Fruit fly (Drosophila melanogaster) whole organism, embryonic: ENCODE measurements around the gene nompC.
A peak's percentile ranks its signal among the peaks of the same experiment; 100 is the strongest.

Experiments used
- ATbp ChIP-seq: fragments of 200-800 bp; sonication (Bioruptor generic); optimal IDR thresholded peaks from 2 replicates; lab custom pipeline; 2017; ENCODE audit warnings: missing biosample characterization, mild to moderate bottlenecking, missing genetic modification characterization, missing genetic modification reagents
- Aef1 ChIP-seq: fragments of 200-800 bp; sonication (Bioruptor generic); IDR thresholded peaks from 3 replicates; pipeline ENCODE4 v1.3.6; 2022; ENCODE audit warnings: missing biosample characterization, missing genetic modification characterization
- CG11456 ChIP-seq: fragments of 200-800 bp; sonication (Bioruptor generic); IDR thresholded peaks from 3 replicates; pipeline ENCODE4 v1.3.6; 2022; ENCODE audit warnings: missing biosample characterization, missing genetic modification characterization
- CG12071 ChIP-seq: fragments of 200-800 bp; sonication (Bioruptor generic); optimal IDR thresholded peaks from 3 replicates; lab custom pipeline; 2018; ENCODE audit warnings: missing biosample characterization, mild to moderate bottlenecking, missing genetic modification characterization
- CG12299 ChIP-seq: fragments of 200-800 bp; sonication (Bioruptor generic); optimal IDR thresholded peaks from 2 replicates; lab custom pipeline; 2018; ENCODE audit warnings: missing biosample characterization, mild to moderate bottlenecking, missing genetic modification characterization
- CG13624 ChIP-seq: fragments of 200-800 bp; sonication (Bioruptor generic); optimal IDR thresholded peaks from 2 replicates; lab custom pipeline; 2016; ENCODE audit warnings: missing biosample characterization, missing genetic modification characterization
- CG14710 ChIP-seq: fragments of 200-800 bp; sonication (Bioruptor generic); optimal IDR thresholded peaks from 3 replicates; lab custom pipeline; 2019; ENCODE audit warnings: missing biosample characterization, mild to moderate bottlenecking, missing genetic modification characterization, moderate library complexity
- CG17361 ChIP-seq: fragments of 200-800 bp; sonication (Bioruptor generic); IDR thresholded peaks from 3 replicates; pipeline ENCODE4 v1.3.6; 2022; ENCODE audit warnings: missing biosample characterization, missing genetic modification characterization
- CG1832 ChIP-seq: fragments of 200-800 bp; sonication (Bioruptor generic); optimal IDR thresholded peaks from 2 replicates; lab custom pipeline; 2017; ENCODE audit warnings: missing biosample characterization, mild to moderate bottlenecking, missing genetic modification characterization, inconsistent platforms
- CG3281 ChIP-seq: fragments of 200-800 bp; sonication (Bioruptor generic); optimal IDR thresholded peaks from 3 replicates; lab custom pipeline; 2017; ENCODE audit warnings: missing biosample characterization, mild to moderate bottlenecking, missing genetic modification characterization
- CG33557 ChIP-seq: fragments of 200-800 bp; sonication (Bioruptor generic); optimal IDR thresholded peaks from 2 replicates; lab custom pipeline; 2019; ENCODE audit warnings: missing biosample characterization, mild to moderate bottlenecking, missing genetic modification characterization, moderate library complexity
- CG34422 ChIP-seq: fragments of 200-800 bp; sonication (Bioruptor generic); IDR thresholded peaks from 3 replicates; pipeline ENCODE4 v1.3.6; 2022; ENCODE audit warnings: missing biosample characterization, missing genetic modification characterization
- CG42726 ChIP-seq: fragments of 200-800 bp; sonication (Bioruptor generic); IDR thresholded peaks from 2 replicates; pipeline ENCODE4 v1.3.6; 2022; ENCODE audit warnings: missing biosample characterization, missing genetic modification characterization; ENCODE audit not compliant: partially characterized antibody
- CG4617 ChIP-seq: fragments of 200-800 bp; sonication (Bioruptor generic); optimal IDR thresholded peaks from 3 replicates; lab custom pipeline; 2016; ENCODE audit warnings: missing biosample characterization, missing genetic modification characterization, borderline replicate concordance
- CG6683 ChIP-seq: fragments of 200-800 bp; sonication (Bioruptor generic); optimal IDR thresholded peaks from 2 replicates; lab custom pipeline; 2017; ENCODE audit warnings: missing biosample characterization, mild to moderate bottlenecking, missing genetic modification characterization, missing genetic modification reagents
- CG6689 ChIP-seq: fragments of 200-800 bp; sonication (Bioruptor generic); IDR thresholded peaks from 2 replicates; pipeline ENCODE4 v1.3.6; 2022; ENCODE audit warnings: missing biosample characterization, missing genetic modification characterization
- CG9727 ChIP-seq: fragments of 200-800 bp; sonication (Bioruptor generic); optimal IDR thresholded peaks from 3 replicates; lab custom pipeline; 2017; ENCODE audit warnings: missing biosample characterization, mild to moderate bottlenecking, missing genetic modification characterization
- Dbx ChIP-seq: fragments of 200-800 bp; sonication (Bioruptor generic); IDR thresholded peaks from 3 replicates; pipeline ENCODE4 v1.3.6; 2022; ENCODE audit warnings: missing biosample characterization, missing genetic modification characterization
- Dip2 ChIP-seq: fragments of 200-800 bp; sonication (Bioruptor generic); IDR thresholded peaks from 2 replicates; pipeline ENCODE4 v1.3.6; 2022; ENCODE audit warnings: missing biosample characterization, missing genetic modification characterization
- ERR ChIP-seq: fragments of 200-800 bp; sonication (Bioruptor generic); optimal IDR thresholded peaks from 2 replicates; lab custom pipeline; 2016; ENCODE audit warnings: missing biosample characterization, missing genetic modification characterization
- Ets65A ChIP-seq: fragments of 200-800 bp; sonication (Bioruptor generic); peaks from one replicate; lab custom pipeline; 2016; ENCODE audit warnings: missing biosample characterization, missing genetic modification characterization
- Ets97D ChIP-seq: fragments of 200-800 bp; sonication (Bioruptor generic); optimal IDR thresholded peaks from 3 replicates; lab custom pipeline; 2016; ENCODE audit warnings: missing biosample characterization, missing genetic modification characterization
- Gsc ChIP-seq: fragments of 200-800 bp; sonication (Bioruptor generic); IDR thresholded peaks from 2 replicates; pipeline ENCODE4 v1.3.6; 2022; ENCODE audit warnings: missing biosample characterization, missing genetic modification characterization
- Gug ChIP-seq: fragments of 200-800 bp; sonication (Bioruptor generic); IDR thresholded peaks from 4 replicates; pipeline ENCODE4 v1.3.6; 2022; ENCODE audit warnings: missing biosample characterization, missing genetic modification characterization
- H2.0 ChIP-seq: fragments of 200-800 bp; sonication (Bioruptor generic); IDR thresholded peaks from 2 replicates; pipeline ENCODE4 v1.3.6; 2022; ENCODE audit warnings: missing biosample characterization, missing genetic modification characterization
- Hr78 ChIP-seq, 2 experiments: fragments of 200-800 bp in 1 of 2; fragments of >200 bp in 1 of 2; sonication (Bioruptor generic) in 1 of 2; optimal IDR thresholded peaks; 2 replicates each; lab custom pipeline; 2017 to 2019; ENCODE audit warnings: missing biosample characterization in 2 of 2, missing genetic modification characterization in 2 of 2, mild to moderate bottlenecking in 1 of 2, moderate library complexity in 1 of 2
- Jarid2 ChIP-seq: fragments of 200-800 bp; sonication (Bioruptor generic); optimal IDR thresholded peaks from 3 replicates; lab custom pipeline; 2017; ENCODE audit warnings: mild to moderate bottlenecking, missing biosample characterization, missing genetic modification reagents, missing genetic modification characterization
- MESR4 ChIP-seq: fragments of 200-800 bp; sonication (Bioruptor generic); optimal IDR thresholded peaks from 2 replicates; lab custom pipeline; 2018; ENCODE audit warnings: missing biosample characterization, mild to moderate bottlenecking, missing genetic modification characterization, moderate library complexity
- Med ChIP-seq: fragments of 200-800 bp; sonication (Bioruptor generic); peaks from one replicate; lab custom pipeline; 2016; ENCODE audit warnings: missing biosample characterization, missing genetic modification characterization, mild to moderate bottlenecking, inconsistent platforms, moderate library complexity
- Meics ChIP-seq: fragments of 200-800 bp; sonication (Bioruptor generic); optimal IDR thresholded peaks from 2 replicates; lab custom pipeline; 2017; ENCODE audit warnings: missing biosample characterization, mild to moderate bottlenecking, missing genetic modification characterization
- NK7.1 ChIP-seq: fragments of 200-800 bp; sonication (Bioruptor generic); optimal IDR thresholded peaks from 3 replicates; lab custom pipeline; 2016; ENCODE audit warnings: missing biosample characterization, missing genetic modification characterization
- Neu2 ChIP-seq: fragments of 200-800 bp; sonication (Bioruptor generic); optimal IDR thresholded peaks from 3 replicates; lab custom pipeline; 2016; ENCODE audit warnings: missing biosample characterization, missing genetic modification characterization, borderline replicate concordance
- Nf-YA ChIP-seq: fragments of 200-800 bp; sonication (Bioruptor generic); IDR thresholded peaks from 2 replicates; pipeline ENCODE4 v1.3.6; 2022; ENCODE audit warnings: missing biosample characterization, missing genetic modification characterization
- Nf-YB ChIP-seq: fragments of 200-800 bp; sonication (Bioruptor generic); optimal IDR thresholded peaks from 3 replicates; lab custom pipeline; 2019; ENCODE audit warnings: missing biosample characterization, mild to moderate bottlenecking, missing genetic modification characterization, moderate library complexity
- Sox100B ChIP-seq: fragments of 200-800 bp; sonication (Bioruptor generic); optimal IDR thresholded peaks from 3 replicates; lab custom pipeline; 2018; ENCODE audit warnings: missing biosample characterization, mild to moderate bottlenecking, missing genetic modification characterization
- amos ChIP-seq: fragments of 200-800 bp; sonication (Bioruptor generic); IDR thresholded peaks from 2 replicates; pipeline ENCODE4 v1.3.6; 2022; ENCODE audit warnings: missing biosample characterization, missing genetic modification characterization; ENCODE audit not compliant: partially characterized antibody
- ci ChIP-seq: fragments of 200-800 bp; sonication (Bioruptor generic); IDR thresholded peaks from 3 replicates; pipeline ENCODE4 v1.3.6; 2022; ENCODE audit warnings: missing biosample characterization, missing genetic modification characterization
- fd64A ChIP-seq: fragments of 200-800 bp; sonication (Bioruptor generic); optimal IDR thresholded peaks from 3 replicates; lab custom pipeline; 2018; ENCODE audit warnings: missing biosample characterization, mild to moderate bottlenecking, missing genetic modification characterization
- gce ChIP-seq: fragments of 200-800 bp; sonication (Bioruptor generic); IDR thresholded peaks from 3 replicates; pipeline ENCODE4 v1.3.6; 2022; ENCODE audit warnings: missing biosample characterization, missing genetic modification characterization
- grau ChIP-seq: fragments of 200-800 bp; optimal IDR thresholded peaks from 3 replicates; lab custom pipeline; 2019; ENCODE audit warnings: missing biosample characterization, mild to moderate bottlenecking, missing genetic modification characterization, moderate library complexity
- pita ChIP-seq: fragments of 200-800 bp; sonication (Bioruptor generic); optimal IDR thresholded peaks from 2 replicates; lab custom pipeline; 2017; ENCODE audit warnings: missing biosample characterization, mild to moderate bottlenecking, missing genetic modification characterization
- row ChIP-seq: fragments of 200-800 bp; sonication (Bioruptor generic); IDR thresholded peaks from 3 replicates; pipeline ENCODE4 v1.3.6; 2022; ENCODE audit warnings: missing biosample characterization, missing genetic modification characterization
- shn ChIP-seq: fragments of 200-800 bp; sonication (Bioruptor generic); optimal IDR thresholded peaks from 3 replicates; lab custom pipeline; 2016; ENCODE audit warnings: missing biosample characterization, missing genetic modification characterization
- sna ChIP-seq: fragments of 200-800 bp; sonication (Bioruptor generic); IDR thresholded peaks from 2 replicates; pipeline ENCODE4 v1.3.6; 2022; ENCODE audit warnings: missing biosample characterization, missing genetic modification characterization; ENCODE audit not compliant: partially characterized antibody
- sqz ChIP-seq: fragments of 200-800 bp; sonication (Bioruptor generic); optimal IDR thresholded peaks from 3 replicates; lab custom pipeline; 2018; ENCODE audit warnings: missing biosample characterization, mild to moderate bottlenecking, missing genetic modification characterization
- stwl ChIP-seq: fragments of 200-800 bp; sonication (Bioruptor generic); optimal IDR thresholded peaks from 3 replicates; lab custom pipeline; 2018; ENCODE audit warnings: missing biosample characterization, mild to moderate bottlenecking, missing genetic modification characterization, moderate library complexity
- unc-4 ChIP-seq: fragments of 200-800 bp; sonication (Bioruptor generic); IDR thresholded peaks from 2 replicates; pipeline ENCODE4 v1.3.6; 2022; ENCODE audit warnings: missing biosample characterization, missing genetic modification characterization; ENCODE audit not compliant: partially characterized antibody
- zen2 ChIP-seq: fragments of 200-800 bp; sonication (Bioruptor generic); IDR thresholded peaks from 3 replicates; pipeline ENCODE4 v1.3.6; 2022; ENCODE audit warnings: missing biosample characterization, missing genetic modification characterization; ENCODE audit not compliant: partially characterized antibody

Gene nompC

DNA sequence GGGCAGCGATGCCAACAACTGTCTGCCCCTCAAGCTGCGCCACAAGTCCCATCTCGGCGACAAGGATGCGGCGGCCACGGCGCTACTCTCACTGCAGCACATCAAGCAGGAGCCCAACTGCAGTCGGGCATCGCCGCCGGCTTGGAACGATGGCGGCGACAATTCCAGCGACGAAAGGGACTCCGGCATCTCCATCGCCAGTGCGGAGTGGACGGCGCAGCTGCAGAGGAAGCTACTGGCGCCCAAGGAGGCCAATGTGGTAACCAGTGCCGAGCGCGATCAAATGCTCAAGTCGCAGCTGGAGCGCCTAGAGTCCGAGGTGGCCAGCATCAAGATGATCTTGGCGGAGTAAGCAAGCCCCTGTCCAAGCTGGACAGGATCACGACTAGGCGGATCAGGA is 36.6 kb upstream of the nompC start (continued):
- TF ChIP-seq Dip2 (GFP tag; lab: Robert Waterston, UW) (no peak), Meics (GFP tag; lab: Kevin White, UChicago) (no peak), ERR (GFP tag; lab: Kevin White, UChicago) (no peak), Ets97D (GFP tag; lab: Kevin White, UChicago) (no peak), Hr78 (GFP tag; optimal IDR thresholded peaks at IDR 0.05; lab: Kevin White, UChicago) (no peak), CG4617 (GFP tag; lab: Kevin White, UChicago) (no peak), Med (GFP tag; lab: Kevin White, UChicago) (peak; percentile 39), fd64A (GFP tag; lab: Kevin White, UChicago) (no peak), Ets65A (GFP tag; lab: Kevin White, UChicago) (peak; percentile 92)

dm6 chr2L:5314630-5315159 is 31.3 kb upstream of the nompC start, which contains the start of gene CG14024:
TSS of gene CG14024 (minus strand) at chr2L:5314895.
- TF ChIP-seq CG33557 (no peak), Neu2 (no peak), ATbp (no peak), unc-4 (GFP tag; lab: Robert Waterston, UW) (0 out of 2 replicates have a peak, but pooled peaks have one; percentile 14), Dbx (GFP tag; lab: Robert Waterston, UW) (peak; percentile 42; the same call in 1 of the 3 replicates), shn (no peak), CG13624 (no peak), Gug (GFP tag; lab: Robert Waterston, UW) (no peak), Nf-YA (GFP tag; lab: Robert Waterston, UW) (no peak), MESR4 (GFP tag; lab: Kevin White, UChicago) (no peak), Nf-YB (GFP tag; lab: Kevin White, UChicago) (no peak), ci (GFP tag; lab: Robert Waterston, UW) (no peak), row (GFP tag; lab: Robert Waterston, UW) (0 out of 3 replicates have a peak, but pooled peaks have one; percentile 6), CG17361 (GFP tag; lab: Robert Waterston, UW) (no peak), H2.0 (GFP tag; lab: Robert Waterston, UW) (no peak), CG42726 (peak; percentile 32; the same call in 1 of the 2 replicates), grau (tag; lab: Kevin White, UChicago) (no peak), CG11456 (GFP tag; lab: Robert Waterston, UW) (0 out of 3 replicates have a peak, but pooled peaks have one; percentile 51), CG1832 (no peak), sqz (GFP tag; lab: Kevin White, UChicago) (no peak), amos (GFP tag; lab: Robert Waterston, UW) (no peak; the same call in 1 of the 2 replicates), CG14710 (tag; lab: Kevin White, UChicago) (no peak), CG12299 (no peak), CG9727 (GFP tag; lab: Kevin White, UChicago) (no peak), CG6683 (GFP tag; lab: Kevin White, UChicago) (no peak), zen2 (GFP tag; lab: Robert Waterston, UW) (peak; percentile 19; the same call in 1 of the 3 replicates), Gsc (GFP tag; lab: Robert Waterston, UW) (no peak), Jarid2 (GFP tag; lab: Kevin White, UChicago) (peak; percentile 16), CG34422 (GFP tag; lab: Robert Waterston, UW) (0 out of 3 replicates have a peak, but pooled peaks have one; percentile 28), gce (GFP tag; lab: Robert Waterston, UW) (no peak), NK7.1 (GFP tag; lab: Kevin White, UChicago) (no peak), Med (GFP tag; lab: Kevin White, UChicago) (peak; percentile 44), pita (GFP tag; lab: Kevin White, UChicago) (no peak), CG3281 (GFP tag; lab: Kevin White, UChicago) (no peak), Aef1 (GFP tag; lab: Robert Waterston, UW) (no peak), Sox100B (GFP tag; lab: Kevin White, UChicago) (no peak), stwl (tag; lab: Kevin White, UChicago) (no peak), CG6689 (GFP tag; lab: Robert Waterston, UW) (peak; percentile 17; the same call in 1 of the 2 replicates), CG12071 (GFP tag; lab: Kevin White, UChicago) (no peak), sna (GFP tag; lab: Robert Waterston, UW) (no peak)
